Fruit fly (Drosophila melanogaster) Kc167 (cell line): Measurements from ENCODE around the gene CG8419.

ENCODE experiments used
- Sin3A ChIP-seq: fragments of >200 bp; optimal IDR thresholded peaks from 2 replicates; lab custom pipeline; 2018; ENCODE audit warnings: missing external identifiers
- psq ChIP-seq: fragments of >200 bp; optimal IDR thresholded peaks from 2 replicates; lab custom pipeline; 2017; ENCODE audit warnings: missing external identifiers

- TF ChIP-seq psq = no peak
- TF ChIP-seq Sin3A = no peak
These were observed 27.6 kb downstream of the CG8419 start for dm6 chr2L:8233571-8233970.
